Fruit fly (Drosophila melanogaster) whole organism, embryonic: ENCODE results near the gene Blos4.

Experiments used
- Bgb ChIP-seq: fragments of 200-800 bp; sonication (Bioruptor generic); IDR thresholded peaks from 2 replicates; pipeline ENCODE4 v1.3.6; 2022; ENCODE audit warnings: missing biosample characterization, missing genetic modification characterization; ENCODE audit not compliant: partially characterized antibody
- Blimp-1 ChIP-seq: fragments of 200-800 bp; sonication (Bioruptor generic); optimal IDR thresholded peaks from 3 replicates; lab custom pipeline; 2018; ENCODE audit warnings: missing biosample characterization, missing genetic modification characterization, mild to moderate bottlenecking, moderate library complexity, missing genetic modification reagents
- CG10321 ChIP-seq: fragments of 200-800 bp; sonication (Bioruptor generic); IDR thresholded peaks from 2 replicates; pipeline ENCODE4 v1.3.6; 2022; ENCODE audit warnings: missing biosample characterization, missing genetic modification characterization
- CG10462 ChIP-seq: fragments of 200-800 bp; sonication (Bioruptor generic); optimal IDR thresholded peaks from 2 replicates; lab custom pipeline; 2016; ENCODE audit warnings: missing biosample characterization, missing genetic modification characterization
- CG10654 ChIP-seq: fragments of 200-800 bp; sonication (Bioruptor generic); optimal IDR thresholded peaks from 2 replicates; lab custom pipeline; 2016; ENCODE audit warnings: missing biosample characterization, missing genetic modification characterization
- CG11085 ChIP-seq: fragments of 200-800 bp; sonication (Bioruptor generic); IDR thresholded peaks from 2 replicates; pipeline ENCODE4 v1.3.6; 2022; ENCODE audit warnings: missing biosample characterization, missing genetic modification characterization
- CG11093 ChIP-seq: fragments of 200-800 bp; sonication (Bioruptor generic); IDR thresholded peaks from 3 replicates; pipeline ENCODE4 v1.3.6; 2022; ENCODE audit warnings: missing biosample characterization, missing genetic modification characterization
- CG11504 ChIP-seq: fragments of 200-800 bp; sonication (Bioruptor generic); optimal IDR thresholded peaks from 3 replicates; lab custom pipeline; 2019; ENCODE audit warnings: missing biosample characterization, mild to moderate bottlenecking, missing genetic modification characterization, moderate library complexity
- CG11723 ChIP-seq: fragments of 200-800 bp; sonication (Bioruptor generic); optimal IDR thresholded peaks from 2 replicates; lab custom pipeline; 2017; ENCODE audit warnings: missing biosample characterization, mild to moderate bottlenecking, missing genetic modification characterization
- CG12155 ChIP-seq: fragments of 200-800 bp; sonication (Bioruptor generic); optimal IDR thresholded peaks from 3 replicates; lab custom pipeline; 2016; ENCODE audit warnings: missing biosample characterization, missing genetic modification characterization
- CG12299 ChIP-seq: fragments of 200-800 bp; sonication (Bioruptor generic); optimal IDR thresholded peaks from 2 replicates; lab custom pipeline; 2018; ENCODE audit warnings: missing biosample characterization, mild to moderate bottlenecking, missing genetic modification characterization
- CG15073 ChIP-seq: fragments of 200-800 bp; sonication (Bioruptor generic); optimal IDR thresholded peaks from 2 replicates; lab custom pipeline; 2016; ENCODE audit warnings: missing biosample characterization, missing genetic modification characterization
- CG15696 ChIP-seq: fragments of 200-800 bp; sonication (Bioruptor generic); optimal IDR thresholded peaks from 2 replicates; lab custom pipeline; 2019; ENCODE audit warnings: missing biosample characterization, mild to moderate bottlenecking, missing genetic modification characterization, moderate library complexity
- CG16779 ChIP-seq: fragments of 200-800 bp; sonication (Bioruptor generic); IDR thresholded peaks from 2 replicates; pipeline ENCODE4 v1.3.6; 2022; ENCODE audit warnings: missing biosample characterization, missing genetic modification characterization
- CG18262 ChIP-seq: fragments of 200-800 bp; optimal IDR thresholded peaks from 3 replicates; lab custom pipeline; 2019; ENCODE audit warnings: missing biosample characterization, mild to moderate bottlenecking, missing genetic modification characterization, moderate library complexity
- CG18764 ChIP-seq: fragments of 200-800 bp; sonication (Bioruptor generic); optimal IDR thresholded peaks from 3 replicates; lab custom pipeline; 2016; ENCODE audit warnings: missing biosample characterization, missing genetic modification characterization
- CG2889 ChIP-seq: fragments of 200-800 bp; sonication (Bioruptor generic); IDR thresholded peaks from 3 replicates; pipeline ENCODE4 v1.3.6; 2022; ENCODE audit warnings: missing biosample characterization, missing genetic modification characterization
- CG31365 ChIP-seq: fragments of 200-800 bp; sonication (Bioruptor generic); optimal IDR thresholded peaks from 2 replicates; lab custom pipeline; 2018; ENCODE audit warnings: missing biosample characterization, mild to moderate bottlenecking, missing genetic modification characterization
- CG3407 ChIP-seq: fragments of 200-800 bp; sonication (Bioruptor generic); optimal IDR thresholded peaks from 2 replicates; lab custom pipeline; 2018; ENCODE audit warnings: missing biosample characterization, mild to moderate bottlenecking, missing genetic modification characterization
- CG34422 ChIP-seq: fragments of 200-800 bp; sonication (Bioruptor generic); IDR thresholded peaks from 3 replicates; pipeline ENCODE4 v1.3.6; 2022; ENCODE audit warnings: missing biosample characterization, missing genetic modification characterization
- CG43689 ChIP-seq: fragments of 200-800 bp; sonication (Bioruptor generic); IDR thresholded peaks from 2 replicates; pipeline ENCODE4 v1.3.6; 2022; ENCODE audit warnings: missing biosample characterization, missing genetic modification characterization
- CG6175 ChIP-seq: fragments of 200-800 bp; sonication (Bioruptor generic); IDR thresholded peaks from 3 replicates; pipeline ENCODE4 v1.3.6; 2022; ENCODE audit warnings: missing biosample characterization, missing genetic modification characterization
- CG6654 ChIP-seq: fragments of 200-800 bp; sonication (Bioruptor generic); optimal IDR thresholded peaks from 2 replicates; lab custom pipeline; 2017; ENCODE audit warnings: missing biosample characterization, mild to moderate bottlenecking, missing genetic modification characterization
- CG7556 ChIP-seq: fragments of 200-800 bp; sonication (Bioruptor generic); optimal IDR thresholded peaks from 2 replicates; lab custom pipeline; 2017; ENCODE audit warnings: missing biosample characterization, mild to moderate bottlenecking, missing genetic modification characterization
- CG7839 ChIP-seq: fragments of 200-800 bp; sonication (Bioruptor generic); optimal IDR thresholded peaks from 3 replicates; lab custom pipeline; 2018; ENCODE audit warnings: missing biosample characterization, mild to moderate bottlenecking, missing genetic modification characterization, moderate library complexity
- CG7963 ChIP-seq: fragments of 200-800 bp; sonication (Bioruptor generic); IDR thresholded peaks from 3 replicates; pipeline ENCODE4 v1.3.6; 2022; ENCODE audit warnings: missing biosample characterization, missing genetic modification characterization; ENCODE audit not compliant: partially characterized antibody
- E2f2 ChIP-seq: fragments of 200-800 bp; sonication (Bioruptor generic); IDR thresholded peaks from 2 replicates; pipeline ENCODE4 v1.3.6; 2022; ENCODE audit warnings: missing biosample characterization, missing genetic modification characterization
- Ets97D ChIP-seq: fragments of 200-800 bp; sonication (Bioruptor generic); optimal IDR thresholded peaks from 3 replicates; lab custom pipeline; 2016; ENCODE audit warnings: missing biosample characterization, missing genetic modification characterization
- Hand ChIP-seq: fragments of 200-800 bp; sonication (Bioruptor generic); optimal IDR thresholded peaks from 2 replicates; lab custom pipeline; 2017; ENCODE audit warnings: mild to moderate bottlenecking, missing biosample characterization, missing genetic modification reagents, missing genetic modification characterization
- Hmr ChIP-seq: fragments of 200-800 bp; sonication (Bioruptor generic); optimal IDR thresholded peaks from 3 replicates; lab custom pipeline; 2017; ENCODE audit warnings: mild to moderate bottlenecking, missing biosample characterization, missing genetic modification reagents, missing genetic modification characterization
- Hr3 ChIP-seq: fragments of 200-800 bp; sonication (Bioruptor generic); optimal IDR thresholded peaks from 3 replicates; lab custom pipeline; 2016; ENCODE audit warnings: missing biosample characterization, missing genetic modification characterization
- MESR4 ChIP-seq: fragments of 200-800 bp; sonication (Bioruptor generic); optimal IDR thresholded peaks from 2 replicates; lab custom pipeline; 2018; ENCODE audit warnings: missing biosample characterization, mild to moderate bottlenecking, missing genetic modification characterization, moderate library complexity
- Med ChIP-seq: fragments of 200-800 bp; sonication (Bioruptor generic); peaks from one replicate; lab custom pipeline; 2016; ENCODE audit warnings: missing biosample characterization, missing genetic modification characterization, mild to moderate bottlenecking, inconsistent platforms, moderate library complexity
- Usf ChIP-seq: fragments of 200-800 bp; sonication (Bioruptor generic); optimal IDR thresholded peaks from 2 replicates; lab custom pipeline; 2017; ENCODE audit warnings: missing genotype, missing biosample characterization, missing genetic modification characterization
- abd-A ChIP-seq: fragments of 200-800 bp; sonication (Bioruptor generic); optimal IDR thresholded peaks from 3 replicates; lab custom pipeline; 2019; ENCODE audit warnings: missing biosample characterization, mild to moderate bottlenecking, missing genetic modification characterization, moderate library complexity
- al ChIP-seq: fragments of 200-800 bp; sonication (Bioruptor generic); IDR thresholded peaks from 2 replicates; pipeline ENCODE4 v1.3.6; 2022; ENCODE audit warnings: missing biosample characterization, missing genetic modification characterization
- cato ChIP-seq: fragments of 200-800 bp; sonication (Bioruptor generic); optimal IDR thresholded peaks from 2 replicates; lab custom pipeline; 2016; ENCODE audit warnings: missing biosample characterization, missing genetic modification characterization, borderline replicate concordance
- chinmo ChIP-seq: fragments of 200-800 bp; sonication (Bioruptor generic); IDR thresholded peaks from 4 replicates; pipeline ENCODE4 v1.3.6; 2022; ENCODE audit warnings: missing biosample characterization, missing genetic modification characterization; ENCODE audit not compliant: partially characterized antibody
- corto ChIP-seq: fragments of 200-800 bp; sonication (Bioruptor generic); optimal IDR thresholded peaks from 2 replicates; lab custom pipeline; 2016; ENCODE audit warnings: missing biosample characterization, mild to moderate bottlenecking, missing genetic modification characterization, moderate library complexity
- crc ChIP-seq: fragments of 200-800 bp; sonication (Bioruptor generic); optimal IDR thresholded peaks from 2 replicates; lab custom pipeline; 2016; ENCODE audit warnings: missing biosample characterization, missing genetic modification characterization
- crol ChIP-seq: fragments of 200-800 bp; sonication (Bioruptor generic); IDR thresholded peaks from 2 replicates; pipeline ENCODE4 v1.3.6; 2022; ENCODE audit warnings: missing biosample characterization, missing genetic modification characterization
- dpn ChIP-seq, 2 experiments: fragments of 200-800 bp; sonication (Bioruptor generic); optimal IDR thresholded peaks; 3 replicates each; lab custom pipeline; 2016; ENCODE audit warnings: missing biosample characterization in 2 of 2, missing genetic modification characterization in 2 of 2
- ems ChIP-seq: fragments of 200-800 bp; sonication (Bioruptor generic); optimal IDR thresholded peaks from 3 replicates; lab custom pipeline; 2016; ENCODE audit warnings: missing biosample characterization, missing genetic modification characterization
- esg ChIP-seq: fragments of 200-800 bp; sonication (Bioruptor generic); conservative IDR thresholded peaks from 2 replicates; pipeline ENCODE4 v1.3.6; 2022; ENCODE audit warnings: missing biosample characterization, missing genetic modification characterization
- fu2 ChIP-seq: fragments of 200-800 bp; sonication (Bioruptor generic); optimal IDR thresholded peaks from 2 replicates; lab custom pipeline; 2016; ENCODE audit warnings: missing biosample characterization, missing genetic modification characterization
- ind ChIP-seq: fragments of 200-800 bp; sonication (Bioruptor generic); optimal IDR thresholded peaks from 3 replicates; lab custom pipeline; 2016; ENCODE audit warnings: missing biosample characterization, missing genetic modification characterization
- oc ChIP-seq: fragments of 200-800 bp; sonication (Bioruptor generic); optimal IDR thresholded peaks from 2 replicates; lab custom pipeline; 2018; ENCODE audit warnings: missing biosample characterization, mild to moderate bottlenecking, missing genetic modification characterization, moderate library complexity
- prd ChIP-seq, 3 experiments: fragments of >200 bp in 2 of 3; fragments of 200-800 bp in 1 of 3; sonication (Bioruptor generic) in 1 of 3; optimal IDR thresholded peaks in 2 of 3; IDR thresholded peaks in 1 of 3; 2 replicates in 2 of 3; 3 replicates in 1 of 3; pipeline versions ENCODE4 v1.3.6 to Lab custom; 2017 to 2022; ENCODE audit warnings: missing biosample characterization in 1 of 3, missing genetic modification characterization in 1 of 3
- ranshi ChIP-seq: fragments of 200-800 bp; sonication (Bioruptor generic); IDR thresholded peaks from 2 replicates; pipeline ENCODE4 v1.3.6; 2022; ENCODE audit warnings: missing biosample characterization, missing genetic modification characterization
- slou ChIP-seq: fragments of 200-800 bp; sonication (Bioruptor generic); optimal IDR thresholded peaks from 3 replicates; lab custom pipeline; 2016; ENCODE audit warnings: missing biosample characterization, missing genetic modification characterization
- tin ChIP-seq: fragments of 200-800 bp; sonication (Bioruptor generic); optimal IDR thresholded peaks from 3 replicates; lab custom pipeline; 2016; ENCODE audit warnings: missing biosample characterization, missing genetic modification characterization

The Blos4 gene

DNA sequence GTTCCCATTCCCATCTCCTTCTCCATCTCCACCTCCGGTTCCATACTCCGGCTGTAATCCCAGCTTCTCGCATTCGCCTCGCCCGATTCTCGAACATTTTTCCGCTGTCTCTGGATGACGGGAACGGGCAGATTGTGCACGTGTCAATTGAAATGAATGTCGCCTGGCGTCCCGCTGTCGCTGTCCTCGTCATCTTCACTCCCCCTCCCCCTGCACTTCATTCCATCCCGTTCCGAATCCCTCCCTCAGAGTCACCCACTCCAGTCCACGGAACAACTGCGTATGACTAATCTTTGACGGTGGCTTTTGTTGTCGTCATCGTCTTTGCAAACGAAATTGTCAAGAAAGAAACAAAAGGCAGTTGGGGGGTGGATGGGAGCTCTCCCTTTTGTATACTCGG, 37.0 kb upstream of the Blos4 start (continued):
- TF ChIP-seq CG16779 (GFP tag; lab: Robert Waterston, UW) (no peak), Bgb (GFP tag; lab: Robert Waterston, UW) (peak; percentile 35; the same call in 1 of the 2 replicates), Usf (GFP tag; lab: Kevin White, UChicago) (no peak), Med (GFP tag; lab: Kevin White, UChicago) (no peak), abd-A (tag; lab: Kevin White, UChicago) (peak; percentile 76), CG12155 (no peak), Hand (GFP tag; lab: Kevin White, UChicago) (no peak), ems (no peak), dpn (GFP tag; optimal IDR thresholded peaks at IDR 0.05; lab: Kevin White, UChicago) (no peak), ranshi (GFP tag; lab: Robert Waterston, UW) (0 out of 2 replicates have a peak, but pooled peaks have one; percentile 6), CG15073 (no peak), MESR4 (no peak), prd (optimal IDR thresholded peaks at IDR 0.05; lab: Kevin White, UChicago) (no peak), prd (GFP tag; IDR thresholded peaks at IDR 0.05; lab: Robert Waterston, UW) (peak; percentile 28; the same call in 1 of the 3 replicates), CG10321 (GFP tag; lab: Robert Waterston, UW) (0 out of 2 replicates have a peak, but pooled peaks have one; percentile 6), CG3407 (GFP tag; lab: Kevin White, UChicago) (no peak), crc (no peak), CG11085 (no peak), corto (GFP tag; lab: Kevin White, UChicago) (no peak), cato (GFP tag; lab: Kevin White, UChicago) (no peak), CG7839 (tag; lab: Kevin White, UChicago) (no peak), CG10654 (GFP tag; lab: Kevin White, UChicago) (no peak), Hr3 (GFP tag; lab: Kevin White, UChicago) (no peak), chinmo (GFP tag; lab: Robert Waterston, UW) (no peak), CG2889 (GFP tag; lab: Robert Waterston, UW) (no peak), al (GFP tag; lab: Robert Waterston, UW) (no peak), CG6654 (GFP tag; lab: Kevin White, UChicago) (no peak), CG11093 (GFP tag; lab: Robert Waterston, UW) (no peak), CG43689 (GFP tag; lab: Robert Waterston, UW) (no peak), CG18262 (tag; lab: Kevin White, UChicago) (no peak), esg (GFP tag; lab: Robert Waterston, UW) (no peak), slou (GFP tag; lab: Kevin White, UChicago) (no peak), CG6175 (GFP tag; lab: Robert Waterston, UW) (no peak), CG10462 (GFP tag; lab: Kevin White, UChicago) (no peak), oc (peak; percentile 58), fu2 (GFP tag; lab: Kevin White, UChicago) (no peak), CG11723 (GFP tag; lab: Kevin White, UChicago) (no peak), ind (GFP tag; lab: Kevin White, UChicago) (no peak), Ets97D (GFP tag; lab: Kevin White, UChicago) (no peak), CG31365 (tag; lab: Kevin White, UChicago) (no peak), CG7556 (GFP tag; lab: Kevin White, UChicago) (no peak), Hmr (GFP tag; lab: Kevin White, UChicago) (no peak), CG15696 (tag; lab: Kevin White, UChicago) (no peak), E2f2 (GFP tag; lab: Robert Waterston, UW) (no peak), CG34422 (GFP tag; lab: Robert Waterston, UW) (no peak), crol (GFP tag; lab: Robert Waterston, UW) (peak; percentile 71), CG12299 (tag; lab: Kevin White, UChicago) (no peak), CG18764 (GFP tag; lab: Kevin White, UChicago) (no peak), tin (GFP tag; lab: Kevin White, UChicago) (no peak), CG11504 (tag; lab: Kevin White, UChicago) (no peak), Blimp-1 (GFP tag; lab: Kevin White, UChicago) (no peak), CG7963 (no peak)
